Worm (Caenorhabditis elegans) whole organism, late embryonic: Measurements from ENCODE around the gene C01G6.3.

Source experiments
- F13H6.1 ChIP-seq: sonication (generic microtip); optimal IDR thresholded peaks from 2 replicates; lab custom pipeline; 2016; ENCODE audit warnings: missing genetic modification characterization, missing compliant biosample characterization
- fkh-10 ChIP-seq: fragments of 150-350 bp; optimal IDR thresholded peaks from 2 replicates; lab custom pipeline; 2014; ENCODE audit warnings: missing biosample characterization, missing genetic modification reagents, missing genetic modification characterization
- hlh-15 ChIP-seq: sonication (generic microtip); optimal IDR thresholded peaks from 2 replicates; lab custom pipeline; 2016; ENCODE audit warnings: missing genetic modification characterization, missing compliant biosample characterization
- nfya-1 ChIP-seq: sonication (generic microtip); optimal IDR thresholded peaks from 2 replicates; lab custom pipeline; 2017; ENCODE audit warnings: missing genetic modification characterization, mild to moderate bottlenecking, missing compliant biosample characterization, antibody characterized with exemption, moderate library complexity
- nhr-11 ChIP-seq: fragments of 150-350 bp; optimal IDR thresholded peaks from 2 replicates; lab custom pipeline; 2014; ENCODE audit warnings: missing biosample characterization, missing genetic modification characterization
- pag-3 ChIP-seq: sonication (generic microtip); optimal IDR thresholded peaks from 2 replicates; lab custom pipeline; 2016; ENCODE audit warnings: missing compliant biosample characterization, missing genetic modification characterization, borderline replicate concordance
- pat-9 ChIP-seq: fragments of 200-800 bp; sonication (Bioruptor generic); optimal IDR thresholded peaks from 2 replicates; lab custom pipeline; 2018; ENCODE audit warnings: mild to moderate bottlenecking, missing genetic modification characterization, moderate library complexity, missing compliant biosample characterization
- tbx-2 ChIP-seq: sonication (generic microtip); optimal IDR thresholded peaks from 2 replicates; lab custom pipeline; 2016; ENCODE audit warnings: missing genetic modification characterization, missing compliant biosample characterization

DNA sequence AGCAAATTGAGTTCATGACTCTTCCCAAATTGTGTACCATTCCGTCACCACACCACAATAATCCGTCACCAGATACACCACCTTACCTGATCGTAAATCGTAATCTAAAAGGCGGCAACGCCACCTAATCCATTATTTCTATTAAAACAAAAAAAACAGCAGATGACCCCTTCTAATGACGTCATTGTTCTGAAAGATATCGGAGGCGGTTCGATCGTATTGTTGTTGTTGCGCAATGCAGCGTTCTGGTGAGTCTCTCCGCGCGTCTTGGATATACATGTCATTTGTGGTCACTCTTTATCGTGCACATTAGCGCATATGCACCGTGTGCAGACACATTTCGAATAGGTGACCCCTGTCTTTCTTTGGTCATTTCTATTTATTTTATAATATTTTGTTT, 705 bp upstream of the C01G6.3 start:
- TF ChIP-seq tbx-2 (peak; percentile 45), fkh-10 (GFP tag; lab: Kevin White, UChicago) (no peak), nfya-1 (tag; lab: Kevin White, UChicago) (no peak), F13H6.1 (tag; lab: Kevin White, UChicago) (no peak), hlh-15 (tag; lab: Kevin White, UChicago) (no peak), nhr-11 (tag; lab: Kevin White, UChicago) (no peak), pat-9 (tag; lab: Kevin White, UChicago) (no peak), pag-3 (tag; lab: Kevin White, UChicago) (no peak)
